Worm (Caenorhabditis elegans): ENCODE measurements around the gene clec-52.

ce11 chrIV:8164515-8164914 is 4.0 kb downstream of the clec-52 start:
- TF ChIP-seq lsy-2 (tag; optimal IDR thresholded peaks at IDR 0.05) (no peak), ztf-11 (tag; optimal IDR thresholded peaks at IDR 0.05) (no peak), blmp-1 (tag; optimal IDR thresholded peaks at IDR 0.05) (no peak), nhr-28 (tag; optimal IDR thresholded peaks at IDR 0.05) (no peak), nhr-237 (tag; optimal IDR thresholded peaks at IDR 0.05) (no peak)

Data from whole organism, mixed stage, embryonic.